Worm (Caenorhabditis elegans) whole organism, late embryonic: ENCODE data around the gene F52B10.3.

Experiments used
- C08G9.2 ChIP-seq: sonication (generic microtip); optimal IDR thresholded peaks from 2 replicates; lab custom pipeline; 2016; ENCODE audit warnings: mild to moderate bottlenecking, missing genetic modification characterization, moderate library complexity, missing compliant biosample characterization
- C38D4.7 ChIP-seq: fragments of 200-800 bp; sonication (Bioruptor generic); optimal IDR thresholded peaks from 2 replicates; lab custom pipeline; 2018; ENCODE audit warnings: mild to moderate bottlenecking, missing genetic modification characterization, moderate library complexity, missing compliant biosample characterization
- ama-1 ChIP-seq: fragments of 150-350 bp; optimal IDR thresholded peaks from 2 replicates; lab custom pipeline; 2014
- ceh-14 ChIP-seq: sonication (generic microtip); optimal IDR thresholded peaks from 2 replicates; lab custom pipeline; 2016; ENCODE audit warnings: missing genotype, missing genetic modification characterization, missing compliant biosample characterization
- ceh-18 ChIP-seq: sonication (generic microtip); optimal IDR thresholded peaks from 2 replicates; lab custom pipeline; 2016; ENCODE audit warnings: missing genetic modification characterization, missing compliant biosample characterization
- ceh-22 ChIP-seq: sonication (generic microtip); optimal IDR thresholded peaks from 2 replicates; lab custom pipeline; 2017; ENCODE audit warnings: missing biosample characterization, missing genetic modification characterization
- ceh-24 ChIP-seq: sonication (generic microtip); optimal IDR thresholded peaks from 2 replicates; lab custom pipeline; 2016; ENCODE audit warnings: mild to moderate bottlenecking, missing genetic modification characterization, missing compliant biosample characterization
- ceh-31 ChIP-seq: sonication (generic microtip); optimal IDR thresholded peaks from 2 replicates; lab custom pipeline; 2016; ENCODE audit warnings: missing genetic modification characterization, missing compliant biosample characterization
- ceh-34 ChIP-seq: sonication (generic microtip); optimal IDR thresholded peaks from 2 replicates; lab custom pipeline; 2016; ENCODE audit warnings: mild to moderate bottlenecking, missing genetic modification characterization, missing compliant biosample characterization
- ceh-6 ChIP-seq: fragments of 200-800 bp; sonication (Bioruptor generic); optimal IDR thresholded peaks from 2 replicates; lab custom pipeline; 2018; ENCODE audit warnings: mild to moderate bottlenecking, missing genetic modification characterization, missing compliant biosample characterization
- ceh-9 ChIP-seq: sonication (generic microtip); optimal IDR thresholded peaks from 2 replicates; lab custom pipeline; 2016; ENCODE audit warnings: mild to moderate bottlenecking, missing genetic modification characterization, inconsistent platforms, missing compliant biosample characterization
- che-1 ChIP-seq: sonication (generic microtip); optimal IDR thresholded peaks from 2 replicates; lab custom pipeline; 2016; ENCODE audit warnings: mild to moderate bottlenecking, missing genetic modification characterization, missing compliant biosample characterization
- elt-2 ChIP-seq: sonication (generic microtip); optimal IDR thresholded peaks from 2 replicates; lab custom pipeline; 2016; ENCODE audit warnings: missing genetic modification reagents, missing genetic modification characterization, missing compliant biosample characterization
- elt-4 ChIP-seq: sonication (generic microtip); optimal IDR thresholded peaks from 2 replicates; lab custom pipeline; 2016; ENCODE audit warnings: missing genetic modification characterization, missing compliant biosample characterization
- ets-4 ChIP-seq: sonication (generic microtip); optimal IDR thresholded peaks from 2 replicates; lab custom pipeline; 2016; ENCODE audit warnings: missing genetic modification characterization, missing compliant biosample characterization
- fkh-10 ChIP-seq: fragments of 150-350 bp; optimal IDR thresholded peaks from 2 replicates; lab custom pipeline; 2014; ENCODE audit warnings: missing biosample characterization, missing genetic modification reagents, missing genetic modification characterization
- fkh-6 ChIP-seq: sonication (generic microtip); optimal IDR thresholded peaks from 2 replicates; lab custom pipeline; 2016; ENCODE audit warnings: missing genetic modification characterization, missing compliant biosample characterization
- hlh-13 ChIP-seq: fragments of 200-800 bp; sonication (Bioruptor generic); optimal IDR thresholded peaks from 2 replicates; lab custom pipeline; 2018; ENCODE audit warnings: mild to moderate bottlenecking, missing genetic modification characterization, missing compliant biosample characterization
- hlh-30 ChIP-seq: sonication (generic microtip); optimal IDR thresholded peaks from 2 replicates; lab custom pipeline; 2017; ENCODE audit warnings: antibody characterized with exemption, missing genetic modification characterization, missing compliant biosample characterization; ENCODE audit not compliant: insufficient read depth
- hlh-6 ChIP-seq: sonication (generic microtip); optimal IDR thresholded peaks from 2 replicates; lab custom pipeline; 2016; ENCODE audit warnings: missing genotype, missing genetic modification characterization, missing compliant biosample characterization
- hlh-8 ChIP-seq: sonication (generic microtip); optimal IDR thresholded peaks from 2 replicates; lab custom pipeline; 2016; ENCODE audit warnings: missing genotype, missing genetic modification characterization, missing compliant biosample characterization
- lim-6 ChIP-seq: sonication (generic microtip); optimal IDR thresholded peaks from 2 replicates; lab custom pipeline; 2016; ENCODE audit warnings: missing genetic modification characterization, missing compliant biosample characterization
- lin-11 ChIP-seq: fragments of 200-800 bp; sonication (Bioruptor generic); optimal IDR thresholded peaks from 2 replicates; lab custom pipeline; 2018; ENCODE audit warnings: mild to moderate bottlenecking, missing genetic modification characterization, missing compliant biosample characterization
- mec-3 ChIP-seq: sonication (generic microtip); optimal IDR thresholded peaks from 2 replicates; lab custom pipeline; 2016; ENCODE audit warnings: borderline replicate concordance, missing genetic modification characterization, missing compliant biosample characterization
- nfya-1 ChIP-seq: sonication (generic microtip); optimal IDR thresholded peaks from 2 replicates; lab custom pipeline; 2017; ENCODE audit warnings: missing genetic modification characterization, mild to moderate bottlenecking, missing compliant biosample characterization, antibody characterized with exemption, moderate library complexity
- npax-4 ChIP-seq: sonication (generic microtip); optimal IDR thresholded peaks from 2 replicates; lab custom pipeline; 2016; ENCODE audit warnings: missing genetic modification characterization, missing compliant biosample characterization
- odd-2 ChIP-seq: sonication (generic microtip); optimal IDR thresholded peaks from 2 replicates; lab custom pipeline; 2017; ENCODE audit warnings: antibody characterized with exemption, mild to moderate bottlenecking, missing genetic modification characterization, missing compliant biosample characterization
- pag-3 ChIP-seq: sonication (generic microtip); optimal IDR thresholded peaks from 2 replicates; lab custom pipeline; 2016; ENCODE audit warnings: missing compliant biosample characterization, missing genetic modification characterization, borderline replicate concordance
- pax-1 ChIP-seq: fragments of 150-350 bp; optimal IDR thresholded peaks from 2 replicates; lab custom pipeline; 2014; ENCODE audit warnings: missing biosample characterization, missing genetic modification characterization
- pha-2 ChIP-seq: sonication (generic microtip); optimal IDR thresholded peaks from 2 replicates; lab custom pipeline; 2017; ENCODE audit warnings: mild to moderate bottlenecking, missing genetic modification characterization, missing compliant biosample characterization
- pha-4 ChIP-seq: fragments of 150-350 bp; optimal IDR thresholded peaks from 2 replicates; lab custom pipeline; 2018; ENCODE audit warnings: missing biosample characterization, missing genetic modification reagents, missing genetic modification characterization
- sox-2 ChIP-seq: fragments of 200-800 bp; sonication (Bioruptor generic); IDR thresholded peaks from 2 replicates; pipeline ENCODE4 v1.3.6; 2022; ENCODE audit warnings: missing genetic modification reagents, missing genetic modification characterization, missing compliant biosample characterization
- syd-9 ChIP-seq: sonication (generic microtip); optimal IDR thresholded peaks from 2 replicates; lab custom pipeline; 2016; ENCODE audit warnings: mild to moderate bottlenecking, missing genetic modification characterization, moderate library complexity, missing compliant biosample characterization
- tbx-2 ChIP-seq: sonication (generic microtip); optimal IDR thresholded peaks from 2 replicates; lab custom pipeline; 2016; ENCODE audit warnings: missing genetic modification characterization, missing compliant biosample characterization
- tbx-7 ChIP-seq: sonication (generic microtip); optimal IDR thresholded peaks from 2 replicates; lab custom pipeline; 2016; ENCODE audit warnings: missing genotype, missing genetic modification characterization, missing compliant biosample characterization
- unc-3 ChIP-seq, 2 experiments: fragments of 200-800 bp in 1 of 2; sonication (Bioruptor generic) in 1 of 2; sonication (generic microtip) in 1 of 2; conservative IDR thresholded peaks in 1 of 2; optimal IDR thresholded peaks in 1 of 2; 2 replicates each; pipeline versions ENCODE4 v1.3.6 to Lab custom; 2016 to 2022; ENCODE audit warnings: missing compliant biosample characterization in 2 of 2, missing genetic modification characterization in 2 of 2, missing genetic modification reagents in 1 of 2
- unc-86 ChIP-seq: sonication (generic microtip); optimal IDR thresholded peaks from 2 replicates; lab custom pipeline; 2016; ENCODE audit warnings: missing genetic modification characterization, missing compliant biosample characterization
- ztf-16 ChIP-seq: sonication (generic microtip); optimal IDR thresholded peaks from 2 replicates; lab custom pipeline; 2017; ENCODE audit warnings: missing genetic modification characterization, missing compliant biosample characterization

Gene F52B10.3

ce11 chrX:2863946-2864345 lies 34.2 kb downstream of the F52B10.3 start, which contains the start of gene F53B3.6:
Gene F53B3.6, plus strand, starts transcription at chrX:2864229.
- TF ChIP-seq sox-2 (GFP tag; lab: Robert Waterston, UW): no peak
- no peak for TF ChIP-seq ztf-16 (tag; lab: Kevin White, UChicago)
- no peak for TF ChIP-seq ceh-22 (tag; lab: Kevin White, UChicago)
- no peak for TF ChIP-seq hlh-13 (GFP tag; lab: Kevin White, UChicago)
- TF ChIP-seq ceh-34: no peak
- TF ChIP-seq npax-4 (tag; lab: Kevin White, UChicago): no peak

ce11 chrX:2862372-2862771 lies 35.8 kb downstream of the F52B10.3 start, which contains the start of gene comt-1:
Gene comt-1, minus strand, starts transcription at chrX:2862472.
- TF ChIP-seq hlh-30 (no peak), tbx-2 (tag; lab: Kevin White, UChicago) (no peak), pax-1 (tag; lab: Kevin White, UChicago) (no peak), hlh-6 (tag; lab: Kevin White, UChicago) (no peak), unc-3 (GFP tag; conservative IDR thresholded peaks at IDR 0.05; lab: Robert Waterston, UW) (no peak), unc-3 (tag; optimal IDR thresholded peaks at IDR 0.05; lab: Kevin White, UChicago) (no peak), C38D4.7 (GFP tag; lab: Kevin White, UChicago) (no peak), pha-2 (no peak), fkh-10 (GFP tag; lab: Kevin White, UChicago) (no peak), ceh-34 (no peak), nfya-1 (tag; lab: Kevin White, UChicago) (no peak), pag-3 (no peak), elt-4 (tag; lab: Kevin White, UChicago) (no peak), sox-2 (GFP tag; lab: Robert Waterston, UW) (no peak)

ce11 chrX:2858380-2858779 lies 39.8 kb downstream of the F52B10.3 start:
- no peak for TF ChIP-seq unc-86 (tag; lab: Kevin White, UChicago)
- peak; percentile 30 for TF ChIP-seq hlh-30

- TF ChIP-seq ceh-31 (tag; lab: Kevin White, UChicago) (peak; percentile 17), hlh-6 (tag; lab: Kevin White, UChicago) (no peak)
Observed at ce11 chrX:2857070-2857825, 40.9 kb downstream of the F52B10.3 start, which contains the start of gene tra-4. Gene tra-4, minus strand, starts transcription at chrX:2857603.

- no peak for TF ChIP-seq npax-4 (tag; lab: Kevin White, UChicago)
- no peak for TF ChIP-seq fkh-6 (tag; lab: Kevin White, UChicago)
- TF ChIP-seq ceh-24 (tag; lab: Kevin White, UChicago): no peak
- no peak for TF ChIP-seq ceh-31 (tag; lab: Kevin White, UChicago)
- no peak for TF ChIP-seq lim-6 (tag; lab: Kevin White, UChicago)
- no peak for TF ChIP-seq ceh-18 (tag; lab: Kevin White, UChicago)
- TF ChIP-seq che-1 (tag; lab: Kevin White, UChicago): no peak
- no peak for TF ChIP-seq tbx-2 (tag; lab: Kevin White, UChicago)
- no peak for TF ChIP-seq ceh-9 (tag; lab: Kevin White, UChicago)
- TF ChIP-seq hlh-8 (tag; lab: Kevin White, UChicago): no peak
- no peak for TF ChIP-seq elt-2 (tag; lab: Kevin White, UChicago)
- no peak for TF ChIP-seq hlh-6 (tag; lab: Kevin White, UChicago)
Observed at ce11 chrX:2853963-2854362, 44.2 kb downstream of the F52B10.3 start.

- TF ChIP-seq ceh-6 (GFP tag; lab: Kevin White, UChicago) (peak; percentile 52), ama-1 (no peak), unc-86 (tag; lab: Kevin White, UChicago) (peak; percentile 29), elt-4 (tag; lab: Kevin White, UChicago) (no peak), pag-3 (peak; percentile 69), hlh-30 (peak; percentile 46), hlh-8 (tag; lab: Kevin White, UChicago) (peak; percentile 76), syd-9 (tag; lab: Kevin White, UChicago) (peak; percentile 68), ets-4 (tag; lab: Kevin White, UChicago) (peak; percentile 61), lin-11 (tag; lab: Kevin White, UChicago) (no peak), tbx-7 (no peak), pha-2 (peak; percentile 45), mec-3 (tag; lab: Kevin White, UChicago) (peak; percentile 50), odd-2 (no peak), C08G9.2 (tag; lab: Kevin White, UChicago) (peak; percentile 67), nfya-1 (tag; lab: Kevin White, UChicago) (peak; percentile 89), pha-4 (tag; lab: Kevin White, UChicago) (no peak), ceh-14 (tag; lab: Kevin White, UChicago) (peak; percentile 94)
Observed at ce11 chrX:2852388-2852908, 45.7 kb downstream of the F52B10.3 start, which contains the start of gene kin-29. Gene kin-29, minus strand, starts transcription at chrX:2852438.
